Worm (Caenorhabditis elegans): ENCODE results near the gene clec-163.

The clec-163 gene

ce11 chrIII:10816045-10816444, 21.9 kb downstream of the clec-163 start (continued):
- TF ChIP-seq tlp-1 (tag; optimal IDR thresholded peaks at IDR 0.05): no peak
- no peak for TF ChIP-seq nhr-28 (tag; optimal IDR thresholded peaks at IDR 0.05)
- no peak for TF ChIP-seq snpc-4 (tag; optimal IDR thresholded peaks at IDR 0.05)
- no peak for TF ChIP-seq nhr-85 (tag)
- no peak for TF ChIP-seq egl-13 (tag; optimal IDR thresholded peaks at IDR 0.05)
- TF ChIP-seq lin-39 (tag; optimal IDR thresholded peaks at IDR 0.05): peak; percentile 7
- no peak for TF ChIP-seq C04F5.9 (tag; optimal IDR thresholded peaks at IDR 0.05)
- TF ChIP-seq unc-30 (tag; optimal IDR thresholded peaks at IDR 0.05): no peak
- peak; percentile 31 for TF ChIP-seq swsn-7 (tag; optimal IDR thresholded peaks at IDR 0.05)
- TF ChIP-seq Y116A8C.19 (tag; optimal IDR thresholded peaks at IDR 0.05; ENCODE audit: borderline replicate concordance): no peak
- peak; percentile 13 to 21 for TF ChIP-seq efl-1 (optimal IDR thresholded peaks at IDR 0.05)
- peak; percentile 6 to 37 for TF ChIP-seq efl-1 (GFP tag; optimal IDR thresholded peaks at IDR 0.05 in 1 of 2)
- no peak for TF ChIP-seq nhr-84 (tag; optimal IDR thresholded peaks at IDR 0.05)
- TF ChIP-seq dsc-1 (tag; optimal IDR thresholded peaks at IDR 0.05): no peak
- TF ChIP-seq fkh-10 (GFP tag; optimal IDR thresholded peaks at IDR 0.05): no peak
- TF ChIP-seq zag-1 (tag; optimal IDR thresholded peaks at IDR 0.05): no peak
- no peak for TF ChIP-seq hpl-2 (GFP tag; optimal IDR thresholded peaks at IDR 0.05)
- TF ChIP-seq mdl-1 (tag; optimal IDR thresholded peaks at IDR 0.05): no peak
- TF ChIP-seq elt-2 (tag; optimal IDR thresholded peaks at IDR 0.05): no peak
- TF ChIP-seq alr-1 (tag; optimal IDR thresholded peaks at IDR 0.05; ENCODE audit: borderline replicate concordance): no peak
- no peak for TF ChIP-seq C34B4.2 (tag; optimal IDR thresholded peaks at IDR 0.05)
- no peak for TF ChIP-seq fkh-8 (tag; optimal IDR thresholded peaks at IDR 0.05)
- no peak for TF ChIP-seq nhr-237 (tag; optimal IDR thresholded peaks at IDR 0.05)
- TF ChIP-seq lin-15B (tag; optimal IDR thresholded peaks at IDR 0.05): no peak
- no peak for TF ChIP-seq blmp-1 (tag; optimal IDR thresholded peaks at IDR 0.05)
- TF ChIP-seq sox-4 (tag; optimal IDR thresholded peaks at IDR 0.05): no peak
- no peak for TF ChIP-seq elt-3 (tag; optimal IDR thresholded peaks at IDR 0.05)
- TF ChIP-seq nhr-11 (tag; optimal IDR thresholded peaks at IDR 0.05): no peak
- no peak for TF ChIP-seq sptf-1 (tag; optimal IDR thresholded peaks at IDR 0.05)
- no peak for TF ChIP-seq hlh-4 (tag; optimal IDR thresholded peaks at IDR 0.05)
- TF ChIP-seq lin-13 (GFP tag; optimal IDR thresholded peaks at IDR 0.05): peak; percentile 30
- no peak for TF ChIP-seq mef-2 (tag; optimal IDR thresholded peaks at IDR 0.05)
- no peak for TF ChIP-seq vab-15 (tag; optimal IDR thresholded peaks at IDR 0.05)
- no peak for TF ChIP-seq egl-27 (tag; optimal IDR thresholded peaks at IDR 0.05)
- peak; percentile 24 for TF ChIP-seq tbx-2 (tag; optimal IDR thresholded peaks at IDR 0.05)
- TF ChIP-seq ceh-90 (tag; optimal IDR thresholded peaks at IDR 0.05): no peak
- peak; percentile 46 for TF ChIP-seq ztf-4 (tag; optimal IDR thresholded peaks at IDR 0.05)
- no peak for TF ChIP-seq fos-1 (tag; optimal IDR thresholded peaks at IDR 0.05)
- no peak for TF ChIP-seq zip-4 (GFP tag; optimal IDR thresholded peaks at IDR 0.05)
- no peak for TF ChIP-seq ceh-88 (GFP tag; IDR thresholded peaks at IDR 0.05)
- no peak for TF ChIP-seq mab-9 (GFP tag; IDR thresholded peaks at IDR 0.05)

ce11 chrIII:10816800-10817418, 22.8 kb downstream of the clec-163 start, which contains the start of gene sca-1:
Gene sca-1 (minus strand): TSS chrIII:10816850.
- TF ChIP-seq C16A3.4 (tag; optimal IDR thresholded peaks at IDR 0.05) (no peak), lsy-2 (tag; optimal IDR thresholded peaks at IDR 0.05) (peak; percentile 17 to 42), ceh-90 (tag; optimal IDR thresholded peaks at IDR 0.05) (no peak), xbp-1 (tag; optimal IDR thresholded peaks at IDR 0.05) (no peak), unc-98 (GFP tag; IDR thresholded peaks at IDR 0.05) (0 out of 2 replicates have a peak, but pooled peaks have one; percentile 37), nhr-12 (tag; optimal IDR thresholded peaks at IDR 0.05) (no peak), lin-14 (GFP tag; optimal IDR thresholded peaks at IDR 0.05) (peak; percentile 75), nhr-11 (tag; optimal IDR thresholded peaks at IDR 0.05) (no peak), ceh-8 (GFP tag; optimal IDR thresholded peaks at IDR 0.05) (no peak), tbx-2 (tag; optimal IDR thresholded peaks at IDR 0.05) (peak; percentile 17), ceh-82 (tag; optimal IDR thresholded peaks at IDR 0.05) (no peak), snu-23 (GFP tag; optimal IDR thresholded peaks at IDR 0.05) (peak; percentile 48), zag-1 (tag; optimal IDR thresholded peaks at IDR 0.05) (no peak), fkh-4 (tag; optimal IDR thresholded peaks at IDR 0.05; ENCODE audit: borderline replicate concordance) (peak; percentile 21), egl-27 (tag; optimal IDR thresholded peaks at IDR 0.05) (no peak), grh-1 (GFP tag; IDR thresholded peaks at IDR 0.05) (no peak), hlh-17 (GFP tag; optimal IDR thresholded peaks at IDR 0.05; ENCODE audit: borderline replicate concordance) (no peak), ces-1 (GFP tag; optimal IDR thresholded peaks at IDR 0.05) (no peak), elt-3 (tag; optimal IDR thresholded peaks at IDR 0.05) (no peak), tlp-1 (tag; optimal IDR thresholded peaks at IDR 0.05) (no peak), ztf-4 (tag; optimal IDR thresholded peaks at IDR 0.05) (peak; percentile 53), elt-2 (tag; optimal IDR thresholded peaks at IDR 0.05) (no peak)
